Worm (Caenorhabditis elegans) whole organism, midembryonic: Measurements from ENCODE around the gene B0035.18.

Source experiments
- T22C8.4 ChIP-seq: fragments of 200-800 bp; sonication (Bioruptor generic); IDR thresholded peaks from 2 replicates; pipeline ENCODE4 v1.3.6; 2022; ENCODE audit warnings: missing genetic modification characterization, missing compliant biosample characterization
- cog-1 ChIP-seq: sonication (generic microtip); optimal IDR thresholded peaks from 2 replicates; lab custom pipeline; 2016; ENCODE audit warnings: missing genetic modification characterization, missing compliant biosample characterization
- flt-1 ChIP-seq: fragments of 200-800 bp; sonication (Bioruptor generic); IDR thresholded peaks from 2 replicates; pipeline ENCODE4 v1.3.6; 2022; ENCODE audit warnings: missing genetic modification characterization, missing compliant biosample characterization
- klf-2 ChIP-seq: fragments of 200-800 bp; sonication (Bioruptor generic); conservative IDR thresholded peaks from 2 replicates; pipeline ENCODE4 v1.3.6; 2022; ENCODE audit warnings: missing genetic modification reagents, missing genetic modification characterization, missing compliant biosample characterization
- med-1 ChIP-seq: sonication (generic microtip); optimal IDR thresholded peaks from 2 replicates; lab custom pipeline; 2017; ENCODE audit warnings: missing genetic modification characterization, mild to moderate bottlenecking, missing compliant biosample characterization, antibody characterized with exemption, missing genetic modification reagents; ENCODE audit not compliant: insufficient read depth
- ref-1 ChIP-seq: fragments of 200-800 bp; sonication (Bioruptor generic); conservative IDR thresholded peaks from 2 replicates; pipeline ENCODE4 v1.3.6; 2022; ENCODE audit warnings: missing genetic modification reagents, missing genetic modification characterization, missing compliant biosample characterization
- tab-1 ChIP-seq: fragments of 200-800 bp; sonication (Bioruptor generic); IDR thresholded peaks from 2 replicates; pipeline ENCODE4 v1.3.6; 2022; ENCODE audit warnings: missing genetic modification characterization, missing compliant biosample characterization
- ztf-23 ChIP-seq: fragments of 200-800 bp; sonication (Bioruptor generic); IDR thresholded peaks from 2 replicates; pipeline ENCODE4 v1.3.6; 2022; ENCODE audit warnings: missing genetic modification reagents, missing genetic modification characterization, missing compliant biosample characterization
- ztf-29 ChIP-seq: fragments of 200-800 bp; sonication (Bioruptor generic); IDR thresholded peaks from 2 replicates; pipeline ENCODE4 v1.3.6; 2022; ENCODE audit warnings: missing genetic modification reagents, missing genetic modification characterization, missing compliant biosample characterization

DNA sequence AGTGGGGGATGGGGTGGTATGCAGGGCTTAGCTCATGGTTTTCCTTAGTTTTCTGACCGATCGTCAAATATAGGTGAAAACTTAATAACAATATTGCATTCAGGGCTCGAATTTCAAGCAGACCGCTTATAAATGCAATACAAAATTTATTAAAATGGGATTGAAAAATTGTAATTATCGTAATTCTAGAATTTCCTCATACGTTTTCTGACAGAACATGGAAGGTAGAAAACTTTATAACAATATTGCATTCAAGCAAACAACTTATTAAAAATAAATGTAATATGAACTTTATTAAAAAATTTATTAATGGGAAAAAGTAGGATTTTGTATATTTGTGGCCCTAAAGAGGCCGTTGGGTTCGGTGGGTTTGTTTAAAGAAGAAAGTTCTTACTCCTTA lies 3.6 kb downstream of the B0035.18 start:
- TF ChIP-seq med-1 (GFP tag; lab: Kevin White, UChicago) (no peak), ztf-23 (GFP tag; lab: Robert Waterston, UW) (no peak), T22C8.4 (GFP tag; lab: Robert Waterston, UW) (no peak), cog-1 (tag; lab: Kevin White, UChicago) (no peak), ztf-29 (GFP tag; lab: Robert Waterston, UW) (no peak), flt-1 (GFP tag; lab: Robert Waterston, UW) (no peak), klf-2 (GFP tag; lab: Robert Waterston, UW) (no peak), tab-1 (GFP tag; lab: Robert Waterston, UW) (no peak), ref-1 (no peak)
